Worm (Caenorhabditis elegans): ENCODE data around the gene F49C12.3.

ce11 chrIV:9336538-9337090 lies 36.4 kb downstream of the F49C12.3 start, which contains the start of gene T20D3.5:
- TF ChIP-seq elt-1 (tag; optimal IDR thresholded peaks at IDR 0.05; ENCODE audit: borderline replicate concordance, insufficient read depth), result no peak
- TF ChIP-seq nhr-12 (tag; optimal IDR thresholded peaks at IDR 0.05), result no peak
- no peak for TF ChIP-seq tbx-8 (GFP tag; optimal IDR thresholded peaks at IDR 0.05)
- TF ChIP-seq ceh-83 (GFP tag; optimal IDR thresholded peaks at IDR 0.05), result no peak
- TF ChIP-seq nhr-76 (tag; optimal IDR thresholded peaks at IDR 0.05), result no peak
- no peak for TF ChIP-seq cnd-1 (tag; optimal IDR thresholded peaks at IDR 0.05)
- TF ChIP-seq unc-120 (tag; optimal IDR thresholded peaks at IDR 0.05; ENCODE audit: poor library complexity, severe bottlenecking), result no peak
- TF ChIP-seq nhr-28 (tag; optimal IDR thresholded peaks at IDR 0.05), result no peak
- no peak for TF ChIP-seq sem-2 (GFP tag; optimal IDR thresholded peaks at IDR 0.05)
- TF ChIP-seq hlh-1 (tag; optimal IDR thresholded peaks at IDR 0.05), result no peak
- TF ChIP-seq mep-1 (tag; optimal IDR thresholded peaks at IDR 0.05), result no peak
- no peak for TF ChIP-seq ceh-43 (GFP tag; optimal IDR thresholded peaks at IDR 0.05)
- no peak for TF ChIP-seq nhr-237 (tag; optimal IDR thresholded peaks at IDR 0.05)
